Worm (Caenorhabditis elegans) whole organism, L2 larva: Measurements from ENCODE around the gene str-229.

Experiments
- ceh-82 ChIP-seq: fragments of 150-350 bp; optimal IDR thresholded peaks from 2 replicates; lab custom pipeline; 2014; ENCODE audit warnings: missing biosample characterization, missing genetic modification characterization
- crh-2 ChIP-seq: sonication (generic microtip); optimal IDR thresholded peaks from 2 replicates; lab custom pipeline; 2017; ENCODE audit warnings: missing biosample characterization, missing genetic modification characterization
- egl-27 ChIP-seq: sonication (generic microtip); optimal IDR thresholded peaks from 3 replicates; lab custom pipeline; 2017; ENCODE audit warnings: missing biosample characterization, missing genetic modification reagents, missing genetic modification characterization
- elt-1 ChIP-seq: fragments of 150-350 bp; optimal IDR thresholded peaks from 2 replicates; lab custom pipeline; 2014; ENCODE audit warnings: missing biosample characterization, missing genetic modification characterization
- lin-13 ChIP-seq: fragments of 150-350 bp; optimal IDR thresholded peaks from 2 replicates; lab custom pipeline; 2014; ENCODE audit warnings: missing biosample characterization, missing genetic modification reagents, missing genetic modification characterization
- lsy-2 ChIP-seq, 2 experiments: fragments of 150-350 bp in 1 of 2; sonication (generic microtip) in 1 of 2; optimal IDR thresholded peaks; 2 replicates each; lab custom pipeline; 2014 to 2017; ENCODE audit warnings: missing biosample characterization in 2 of 2, missing genetic modification characterization in 2 of 2
- mab-5 ChIP-seq: fragments of 150-350 bp; optimal IDR thresholded peaks from 2 replicates; lab custom pipeline; 2014; ENCODE audit warnings: missing biosample characterization, missing genetic modification characterization
- nhr-11 ChIP-seq: fragments of 150-350 bp; optimal IDR thresholded peaks from 2 replicates; lab custom pipeline; 2014; ENCODE audit warnings: missing biosample characterization, missing genetic modification characterization
- nhr-237 ChIP-seq: fragments of 150-350 bp; optimal IDR thresholded peaks from 2 replicates; lab custom pipeline; 2014; ENCODE audit warnings: missing biosample characterization, missing genetic modification characterization
- nhr-77 ChIP-seq: fragments of 150-350 bp; optimal IDR thresholded peaks from 2 replicates; lab custom pipeline; 2014; ENCODE audit warnings: missing biosample characterization, missing genetic modification characterization

DNA sequence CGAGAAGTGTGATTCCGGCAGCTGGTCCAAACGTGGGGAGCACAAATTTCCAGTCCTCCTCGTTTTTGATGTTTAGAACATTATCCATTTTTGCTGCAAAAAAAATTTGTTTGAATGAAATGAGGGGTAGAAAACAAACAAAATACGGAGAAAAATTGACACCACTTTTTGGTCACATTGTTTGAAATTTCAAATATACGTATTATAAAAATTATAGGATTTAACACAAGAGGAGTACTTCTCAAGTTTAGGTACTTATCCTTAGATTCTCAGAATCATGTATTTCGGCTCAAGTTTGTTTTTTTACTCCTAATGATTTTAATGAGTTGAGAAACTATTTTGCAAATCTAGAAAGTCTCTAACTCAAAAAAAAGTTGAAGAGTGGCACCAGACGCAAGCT lies 10.4 kb downstream of the str-229 start, which contains the start of gene C17E7.12:
- TF ChIP-seq nhr-237 (no peak), egl-27 (tag; lab: Kevin White, UChicago) (no peak), elt-1 (tag; lab: Kevin White, UChicago) (no peak), mab-5 (no peak), nhr-77 (no peak), nhr-11 (no peak), lin-13 (GFP tag; lab: Kevin White, UChicago) (no peak), crh-2 (no peak), ceh-82 (no peak), lsy-2 (tag; optimal IDR thresholded peaks at IDR 0.05; lab: Kevin White, UChicago) (no peak)
